Fruit fly (Drosophila melanogaster) whole organism, embryonic: ENCODE results near the gene CG15534.

Experiments used
- Adf1 ChIP-seq: fragments of 200-800 bp; sonication (Bioruptor generic); IDR thresholded peaks from 2 replicates; pipeline ENCODE4 v1.3.6; 2022; ENCODE audit warnings: missing biosample characterization, missing genetic modification characterization
- B-H1 ChIP-seq: fragments of 200-800 bp; sonication (Bioruptor generic); IDR thresholded peaks from 3 replicates; pipeline ENCODE4 v1.3.6; 2022; ENCODE audit warnings: missing biosample characterization, missing genetic modification characterization
- B-H2 ChIP-seq: fragments of 200-800 bp; sonication (Bioruptor generic); optimal IDR thresholded peaks from 2 replicates; lab custom pipeline; 2018; ENCODE audit warnings: missing biosample characterization, mild to moderate bottlenecking, missing genetic modification characterization
- BEAF-32 ChIP-seq: fragments of 200-800 bp; sonication (Bioruptor generic); optimal IDR thresholded peaks from 3 replicates; lab custom pipeline; 2017; ENCODE audit warnings: missing biosample characterization, missing genetic modification characterization, mild to moderate bottlenecking, moderate library complexity, missing genetic modification reagents
- C15 ChIP-seq: fragments of 200-800 bp; sonication (Bioruptor generic); IDR thresholded peaks from 3 replicates; pipeline ENCODE4 v1.3.6; 2022; ENCODE audit warnings: missing biosample characterization, missing genetic modification characterization
- CG10543 ChIP-seq: fragments of 200-800 bp; sonication (Bioruptor generic); optimal IDR thresholded peaks from 3 replicates; lab custom pipeline; 2017; ENCODE audit warnings: missing biosample characterization, mild to moderate bottlenecking, missing genetic modification characterization, moderate library complexity
- CG12769 ChIP-seq: fragments of 200-800 bp; sonication (Bioruptor generic); optimal IDR thresholded peaks from 2 replicates; lab custom pipeline; 2019; ENCODE audit warnings: missing biosample characterization, mild to moderate bottlenecking, missing genetic modification characterization, moderate library complexity
- CG13287 ChIP-seq: fragments of 200-800 bp; sonication (Bioruptor generic); IDR thresholded peaks from 2 replicates; pipeline ENCODE4 v1.3.6; 2022; ENCODE audit warnings: missing biosample characterization, missing genetic modification characterization; ENCODE audit not compliant: partially characterized antibody
- CG14965 ChIP-seq: fragments of 200-800 bp; sonication (Bioruptor generic); optimal IDR thresholded peaks from 2 replicates; lab custom pipeline; 2016; ENCODE audit warnings: missing biosample characterization, missing genetic modification characterization, borderline replicate concordance
- CG16779 ChIP-seq: fragments of 200-800 bp; sonication (Bioruptor generic); IDR thresholded peaks from 2 replicates; pipeline ENCODE4 v1.3.6; 2022; ENCODE audit warnings: missing biosample characterization, missing genetic modification characterization
- CG17912 ChIP-seq: fragments of 200-800 bp; sonication (Bioruptor generic); optimal IDR thresholded peaks from 2 replicates; lab custom pipeline; 2018; ENCODE audit warnings: missing biosample characterization, mild to moderate bottlenecking, missing genetic modification characterization
- CG2889 ChIP-seq: fragments of 200-800 bp; sonication (Bioruptor generic); IDR thresholded peaks from 3 replicates; pipeline ENCODE4 v1.3.6; 2022; ENCODE audit warnings: missing biosample characterization, missing genetic modification characterization
- CG31224 ChIP-seq: fragments of 200-800 bp; sonication (Bioruptor generic); IDR thresholded peaks from 2 replicates; pipeline ENCODE4 v1.3.6; 2022; ENCODE audit warnings: missing biosample characterization, missing genetic modification characterization
- CG3995 ChIP-seq: fragments of 200-800 bp; sonication (Bioruptor generic); optimal IDR thresholded peaks from 3 replicates; lab custom pipeline; 2016; ENCODE audit warnings: missing biosample characterization, missing genetic modification characterization
- CG42726 ChIP-seq: fragments of 200-800 bp; sonication (Bioruptor generic); IDR thresholded peaks from 2 replicates; pipeline ENCODE4 v1.3.6; 2022; ENCODE audit warnings: missing biosample characterization, missing genetic modification characterization; ENCODE audit not compliant: partially characterized antibody
- CG5245 ChIP-seq: fragments of 200-800 bp; sonication (Bioruptor generic); optimal IDR thresholded peaks from 3 replicates; lab custom pipeline; 2016; ENCODE audit warnings: missing biosample characterization, missing genetic modification characterization
- CG6791 ChIP-seq: fragments of 200-800 bp; sonication (Bioruptor generic); IDR thresholded peaks from 3 replicates; pipeline ENCODE4 v1.3.6; 2022; ENCODE audit warnings: missing biosample characterization, missing genetic modification characterization; ENCODE audit not compliant: partially characterized antibody
- CG8388 ChIP-seq: fragments of 200-800 bp; sonication (Bioruptor generic); optimal IDR thresholded peaks from 2 replicates; lab custom pipeline; 2019; ENCODE audit warnings: missing biosample characterization, mild to moderate bottlenecking, missing genetic modification characterization, moderate library complexity
- CrebB ChIP-seq: fragments of 200-800 bp; sonication (Bioruptor generic); optimal IDR thresholded peaks from 3 replicates; lab custom pipeline; 2018; ENCODE audit warnings: missing biosample characterization, mild to moderate bottlenecking, missing genetic modification characterization
- Dll ChIP-seq: fragments of 200-800 bp; sonication (Bioruptor generic); IDR thresholded peaks from 4 replicates; pipeline ENCODE4 v1.3.6; 2022; ENCODE audit warnings: missing biosample characterization, missing genetic modification characterization; ENCODE audit not compliant: partially characterized antibody
- Doc2 ChIP-seq: fragments of 200-800 bp; sonication (Bioruptor generic); IDR thresholded peaks from 2 replicates; pipeline ENCODE4 v1.3.6; 2022; ENCODE audit warnings: missing biosample characterization, missing genetic modification characterization
- Dp ChIP-seq: fragments of 200-800 bp; sonication (Bioruptor generic); optimal IDR thresholded peaks from 2 replicates; lab custom pipeline; 2018; ENCODE audit warnings: missing biosample characterization, mild to moderate bottlenecking, missing genetic modification characterization, moderate library complexity
- Ets97D ChIP-seq: fragments of 200-800 bp; sonication (Bioruptor generic); optimal IDR thresholded peaks from 3 replicates; lab custom pipeline; 2016; ENCODE audit warnings: missing biosample characterization, missing genetic modification characterization
- Gug ChIP-seq: fragments of 200-800 bp; sonication (Bioruptor generic); IDR thresholded peaks from 4 replicates; pipeline ENCODE4 v1.3.6; 2022; ENCODE audit warnings: missing biosample characterization, missing genetic modification characterization
- Mes4 ChIP-seq: fragments of 200-800 bp; sonication (Bioruptor generic); optimal IDR thresholded peaks from 2 replicates; lab custom pipeline; 2016; ENCODE audit warnings: missing biosample characterization, missing genetic modification characterization
- NC2β ChIP-seq: fragments of 200-800 bp; sonication (Bioruptor generic); optimal IDR thresholded peaks from 2 replicates; lab custom pipeline; 2016; ENCODE audit warnings: missing biosample characterization, missing genetic modification characterization
- Nf-YC ChIP-seq: fragments of 200-800 bp; optimal IDR thresholded peaks from 3 replicates; lab custom pipeline; 2019; ENCODE audit warnings: missing biosample characterization, mild to moderate bottlenecking, missing genetic modification characterization, moderate library complexity
- Poxn ChIP-seq: fragments of 200-800 bp; sonication (Bioruptor generic); IDR thresholded peaks from 2 replicates; pipeline ENCODE4 v1.3.6; 2022; ENCODE audit warnings: missing biosample characterization, missing genetic modification characterization
- Usf ChIP-seq: fragments of 200-800 bp; sonication (Bioruptor generic); optimal IDR thresholded peaks from 2 replicates; lab custom pipeline; 2017; ENCODE audit warnings: missing genotype, missing biosample characterization, missing genetic modification characterization
- ap ChIP-seq: fragments of 200-800 bp; sonication (Bioruptor generic); IDR thresholded peaks from 2 replicates; pipeline ENCODE4 v1.3.6; 2022; ENCODE audit warnings: missing biosample characterization, missing genetic modification characterization
- cas ChIP-seq: fragments of 200-800 bp; sonication (Bioruptor generic); IDR thresholded peaks from 2 replicates; pipeline ENCODE4 v1.3.6; 2022; ENCODE audit warnings: missing biosample characterization, missing genetic modification characterization
- chinmo ChIP-seq: fragments of 200-800 bp; sonication (Bioruptor generic); IDR thresholded peaks from 4 replicates; pipeline ENCODE4 v1.3.6; 2022; ENCODE audit warnings: missing biosample characterization, missing genetic modification characterization; ENCODE audit not compliant: partially characterized antibody
- crp ChIP-seq, 2 experiments: fragments of 200-800 bp; sonication (Bioruptor generic); optimal IDR thresholded peaks; 2 replicates in 1 of 2; 3 replicates in 1 of 2; lab custom pipeline; 2017; ENCODE audit warnings: missing biosample characterization in 2 of 2, missing genetic modification characterization in 2 of 2, mild to moderate bottlenecking in 1 of 2, moderate library complexity in 1 of 2
- cwo ChIP-seq: fragments of 200-800 bp; sonication (Bioruptor generic); optimal IDR thresholded peaks from 3 replicates; lab custom pipeline; 2017; ENCODE audit warnings: missing biosample characterization, missing genetic modification characterization, mild to moderate bottlenecking, moderate library complexity, missing genetic modification reagents
- disco-r ChIP-seq: fragments of 200-800 bp; sonication (Bioruptor generic); optimal IDR thresholded peaks from 2 replicates; lab custom pipeline; 2016; ENCODE audit warnings: missing biosample characterization, missing genetic modification characterization
- dm ChIP-seq: fragments of 200-800 bp; sonication (Bioruptor generic); optimal IDR thresholded peaks from 3 replicates; lab custom pipeline; 2016; ENCODE audit warnings: missing biosample characterization, missing genetic modification characterization
- dpn ChIP-seq, 2 experiments: fragments of 200-800 bp; sonication (Bioruptor generic); optimal IDR thresholded peaks; 3 replicates each; lab custom pipeline; 2016; ENCODE audit warnings: missing biosample characterization in 2 of 2, missing genetic modification characterization in 2 of 2
- exex ChIP-seq: fragments of 200-800 bp; sonication (Bioruptor generic); optimal IDR thresholded peaks from 4 replicates; lab custom pipeline; 2018; ENCODE audit warnings: missing biosample characterization, mild to moderate bottlenecking, missing genetic modification characterization, moderate library complexity
- ftz-f1 ChIP-seq: fragments of 200-800 bp; sonication (Bioruptor generic); optimal IDR thresholded peaks from 2 replicates; lab custom pipeline; 2016; ENCODE audit warnings: missing biosample characterization, missing genetic modification characterization
- ham ChIP-seq: fragments of 200-800 bp; sonication (Bioruptor generic); IDR thresholded peaks from 2 replicates; pipeline ENCODE4 v1.3.6; 2022; ENCODE audit warnings: missing biosample characterization, missing genetic modification characterization
- org-1 ChIP-seq: fragments of 200-800 bp; sonication (Bioruptor generic); optimal IDR thresholded peaks from 2 replicates; lab custom pipeline; 2017; ENCODE audit warnings: missing biosample characterization, missing genetic modification characterization
- row ChIP-seq: fragments of 200-800 bp; sonication (Bioruptor generic); IDR thresholded peaks from 3 replicates; pipeline ENCODE4 v1.3.6; 2022; ENCODE audit warnings: missing biosample characterization, missing genetic modification characterization
- sisA ChIP-seq: fragments of 200-800 bp; sonication (Bioruptor generic); IDR thresholded peaks from 2 replicates; pipeline ENCODE4 v1.3.6; 2022; ENCODE audit warnings: missing biosample characterization, missing genetic modification characterization
- sna ChIP-seq: fragments of 200-800 bp; sonication (Bioruptor generic); IDR thresholded peaks from 2 replicates; pipeline ENCODE4 v1.3.6; 2022; ENCODE audit warnings: missing biosample characterization, missing genetic modification characterization; ENCODE audit not compliant: partially characterized antibody
- stwl ChIP-seq: fragments of 200-800 bp; sonication (Bioruptor generic); optimal IDR thresholded peaks from 3 replicates; lab custom pipeline; 2018; ENCODE audit warnings: missing biosample characterization, mild to moderate bottlenecking, missing genetic modification characterization, moderate library complexity
- tgo ChIP-seq: fragments of 200-800 bp; sonication (Bioruptor generic); IDR thresholded peaks from 3 replicates; pipeline ENCODE4 v1.3.6; 2022; ENCODE audit warnings: missing biosample characterization, missing genetic modification characterization
- trh ChIP-seq: fragments of 200-800 bp; sonication (Bioruptor generic); optimal IDR thresholded peaks from 2 replicates; lab custom pipeline; 2016; ENCODE audit warnings: missing biosample characterization, missing genetic modification characterization
- zf30C ChIP-seq: fragments of 200-800 bp; sonication (Bioruptor generic); optimal IDR thresholded peaks from 3 replicates; lab custom pipeline; 2018; ENCODE audit warnings: missing biosample characterization, mild to moderate bottlenecking, missing genetic modification characterization

The CG15534 gene

DNA sequence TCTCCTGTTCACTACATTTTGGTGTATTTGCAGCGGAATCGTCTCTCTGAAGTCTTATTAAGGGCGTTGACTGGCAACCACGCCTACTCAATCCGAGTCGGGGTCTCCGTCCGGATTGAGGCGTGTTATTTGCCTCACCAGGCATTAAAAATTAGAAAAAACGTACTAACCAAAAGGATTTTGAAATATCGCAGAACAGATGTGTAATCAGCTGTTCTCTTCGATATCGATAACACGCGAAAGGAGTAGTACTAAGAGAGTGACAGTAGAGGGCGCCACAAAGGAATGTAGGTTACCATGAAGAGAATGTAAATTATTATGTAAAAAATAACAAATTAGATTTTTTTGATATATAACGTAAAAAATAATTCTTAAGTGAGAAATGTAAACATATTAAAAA, 6.9 kb upstream of the CG15534 start, which contains the start of gene CG15536 (continued):
- TF ChIP-seq BEAF-32 (GFP tag; lab: Kevin White, UChicago) (peak; percentile 63), ftz-f1 (no peak), CG12769 (tag; lab: Kevin White, UChicago) (no peak), tgo (GFP tag; lab: Robert Waterston, UW) (no peak), chinmo (GFP tag; lab: Robert Waterston, UW) (peak; percentile 71; the same call in 2 of the 4 replicates), CG14965 (GFP tag; lab: Kevin White, UChicago) (no peak), sna (peak; percentile 49; the same call in 1 of the 2 replicates), CG16779 (GFP tag; lab: Robert Waterston, UW) (no peak), stwl (tag; lab: Kevin White, UChicago) (peak; percentile 72), B-H2 (GFP tag; lab: Kevin White, UChicago) (peak; percentile 21), CG13287 (peak; percentile 71), CG5245 (GFP tag; lab: Kevin White, UChicago) (no peak), ham (GFP tag; lab: Robert Waterston, UW) (no peak), trh (no peak), CG6791 (peak; percentile 65; the same call in 2 of the 3 replicates), Gug (GFP tag; lab: Robert Waterston, UW) (no peak), C15 (GFP tag; lab: Robert Waterston, UW) (no peak), dm (no peak), crp (GFP tag; optimal IDR thresholded peaks at IDR 0.05; lab: Kevin White, UChicago) (peak; percentile 95 to 99), CG31224 (GFP tag; lab: Robert Waterston, UW) (no peak), Dll (peak; percentile 65; the same call in 3 of the 4 replicates), dpn (GFP tag; optimal IDR thresholded peaks at IDR 0.05; lab: Kevin White, UChicago) (no peak), Mes4 (GFP tag; lab: Kevin White, UChicago) (no peak)

DNA sequence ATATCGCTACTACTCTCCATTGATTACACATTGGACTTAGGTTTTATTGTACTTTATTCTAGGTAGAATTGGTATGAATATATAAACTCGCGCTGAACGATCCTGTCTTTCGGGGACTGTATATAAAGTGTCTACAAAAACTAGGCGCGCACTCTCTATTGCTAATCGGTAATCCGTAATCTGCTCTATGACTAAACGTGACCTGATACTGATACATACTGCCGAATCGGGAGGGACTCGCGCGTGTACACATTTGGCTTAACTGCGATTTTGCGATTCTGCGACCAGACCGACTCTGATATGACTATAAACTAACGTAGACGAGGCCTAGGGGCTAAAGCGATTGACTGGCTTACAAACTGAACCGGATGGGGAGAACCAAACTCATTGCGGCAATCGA, 6.2 kb upstream of the CG15534 start:
- TF ChIP-seq CG3995 (GFP tag; lab: Kevin White, UChicago) = peak; percentile 72
- no peak for TF ChIP-seq Ets97D (GFP tag; lab: Kevin White, UChicago)
- TF ChIP-seq CrebB = no peak
- TF ChIP-seq org-1 = no peak
- peak; percentile 10 for TF ChIP-seq exex
- TF ChIP-seq Adf1 (GFP tag; lab: Robert Waterston, UW) = no peak
- TF ChIP-seq sisA (GFP tag; lab: Robert Waterston, UW) = no peak
- TF ChIP-seq row (GFP tag; lab: Robert Waterston, UW) = peak; percentile 17; the same call in 1 of the 3 replicates
- peak; percentile 19 for TF ChIP-seq CG8388 (GFP tag; lab: Kevin White, UChicago)
- no peak for TF ChIP-seq CG17912
- TF ChIP-seq Doc2 (GFP tag; lab: Robert Waterston, UW) = no peak
- TF ChIP-seq cwo = peak; percentile 78
- no peak for TF ChIP-seq CG2889 (GFP tag; lab: Robert Waterston, UW)
- TF ChIP-seq cas (GFP tag; lab: Robert Waterston, UW) = no peak
- no peak for TF ChIP-seq CG10543 (GFP tag; lab: Kevin White, UChicago)
- TF ChIP-seq zf30C = no peak
- no peak for TF ChIP-seq disco-r
- TF ChIP-seq NC2β (GFP tag; lab: Kevin White, UChicago) = no peak
- no peak for TF ChIP-seq Usf (GFP tag; lab: Kevin White, UChicago)
- 0 out of 2 replicates have a peak, but pooled peaks have one; percentile 4 for TF ChIP-seq CG42726
- no peak for TF ChIP-seq Poxn (GFP tag; lab: Robert Waterston, UW)
- TF ChIP-seq Dp (GFP tag; lab: Kevin White, UChicago) = no peak
- no peak for TF ChIP-seq Nf-YC (tag; lab: Kevin White, UChicago)
- TF ChIP-seq ap (GFP tag; lab: Robert Waterston, UW) = no peak
- TF ChIP-seq B-H1 = no peak
